Worm (Caenorhabditis elegans) whole organism, late embryonic: ENCODE results near the gene tag-124.

ENCODE experiments used
- C38D4.7 ChIP-seq: fragments of 200-800 bp; sonication (Bioruptor generic); optimal IDR thresholded peaks from 2 replicates; lab custom pipeline; 2018; ENCODE audit warnings: mild to moderate bottlenecking, missing genetic modification characterization, moderate library complexity, missing compliant biosample characterization
- F13H6.1 ChIP-seq: sonication (generic microtip); optimal IDR thresholded peaks from 2 replicates; lab custom pipeline; 2016; ENCODE audit warnings: missing genetic modification characterization, missing compliant biosample characterization
- K02D7.2 ChIP-seq: sonication (generic microtip); optimal IDR thresholded peaks from 2 replicates; lab custom pipeline; 2017; ENCODE audit warnings: mild to moderate bottlenecking, missing genetic modification characterization, missing compliant biosample characterization
- K09A11.1 ChIP-seq: sonication (generic microtip); optimal IDR thresholded peaks from 2 replicates; lab custom pipeline; 2017; ENCODE audit warnings: antibody characterized with exemption, mild to moderate bottlenecking, missing genetic modification characterization, missing compliant biosample characterization; ENCODE audit not compliant: insufficient read depth
- T23F11.4 ChIP-seq: fragments of 200-800 bp; sonication (Bioruptor generic); optimal IDR thresholded peaks from 2 replicates; lab custom pipeline; 2018; ENCODE audit warnings: mild to moderate bottlenecking, missing genetic modification characterization, missing compliant biosample characterization
- ahr-1 ChIP-seq: sonication (generic microtip); optimal IDR thresholded peaks from 2 replicates; lab custom pipeline; 2016; ENCODE audit warnings: missing genetic modification characterization, missing compliant biosample characterization
- ama-1 ChIP-seq: fragments of 150-350 bp; optimal IDR thresholded peaks from 2 replicates; lab custom pipeline; 2014
- ceh-14 ChIP-seq: sonication (generic microtip); optimal IDR thresholded peaks from 2 replicates; lab custom pipeline; 2016; ENCODE audit warnings: missing genotype, missing genetic modification characterization, missing compliant biosample characterization
- ceh-2 ChIP-seq: sonication (generic microtip); optimal IDR thresholded peaks from 2 replicates; lab custom pipeline; 2016; ENCODE audit warnings: missing genotype, missing genetic modification characterization, missing compliant biosample characterization
- ceh-34 ChIP-seq: sonication (generic microtip); optimal IDR thresholded peaks from 2 replicates; lab custom pipeline; 2016; ENCODE audit warnings: mild to moderate bottlenecking, missing genetic modification characterization, missing compliant biosample characterization
- ceh-45 ChIP-seq: fragments of 200-800 bp; sonication (Bioruptor generic); IDR thresholded peaks from 2 replicates; pipeline ENCODE4 v1.3.6; 2022; ENCODE audit warnings: missing genetic modification reagents, missing genetic modification characterization, missing compliant biosample characterization
- ceh-48 ChIP-seq: sonication (generic microtip); optimal IDR thresholded peaks from 2 replicates; lab custom pipeline; 2016; ENCODE audit warnings: missing genetic modification characterization, inconsistent platforms, missing compliant biosample characterization
- ceh-9 ChIP-seq: sonication (generic microtip); optimal IDR thresholded peaks from 2 replicates; lab custom pipeline; 2016; ENCODE audit warnings: mild to moderate bottlenecking, missing genetic modification characterization, inconsistent platforms, missing compliant biosample characterization
- che-1 ChIP-seq: sonication (generic microtip); optimal IDR thresholded peaks from 2 replicates; lab custom pipeline; 2016; ENCODE audit warnings: mild to moderate bottlenecking, missing genetic modification characterization, missing compliant biosample characterization
- dve-1 ChIP-seq: sonication (generic microtip); optimal IDR thresholded peaks from 2 replicates; lab custom pipeline; 2017; ENCODE audit warnings: antibody characterized with exemption, mild to moderate bottlenecking, missing genetic modification characterization, missing compliant biosample characterization
- elt-2 ChIP-seq: sonication (generic microtip); optimal IDR thresholded peaks from 2 replicates; lab custom pipeline; 2016; ENCODE audit warnings: missing genetic modification reagents, missing genetic modification characterization, missing compliant biosample characterization
- eyg-1 ChIP-seq: sonication (generic microtip); optimal IDR thresholded peaks from 2 replicates; lab custom pipeline; 2016; ENCODE audit warnings: missing genotype, missing genetic modification characterization, missing compliant biosample characterization
- fkh-10 ChIP-seq: fragments of 150-350 bp; optimal IDR thresholded peaks from 2 replicates; lab custom pipeline; 2014; ENCODE audit warnings: missing biosample characterization, missing genetic modification reagents, missing genetic modification characterization
- fkh-6 ChIP-seq: sonication (generic microtip); optimal IDR thresholded peaks from 2 replicates; lab custom pipeline; 2016; ENCODE audit warnings: missing genetic modification characterization, missing compliant biosample characterization
- gmeb-2 ChIP-seq: sonication (generic microtip); optimal IDR thresholded peaks from 2 replicates; lab custom pipeline; 2016; ENCODE audit warnings: missing genetic modification characterization, inconsistent platforms, missing compliant biosample characterization
- hlh-13 ChIP-seq: fragments of 200-800 bp; sonication (Bioruptor generic); optimal IDR thresholded peaks from 2 replicates; lab custom pipeline; 2018; ENCODE audit warnings: mild to moderate bottlenecking, missing genetic modification characterization, missing compliant biosample characterization
- lim-6 ChIP-seq: sonication (generic microtip); optimal IDR thresholded peaks from 2 replicates; lab custom pipeline; 2016; ENCODE audit warnings: missing genetic modification characterization, missing compliant biosample characterization
- mec-3 ChIP-seq: sonication (generic microtip); optimal IDR thresholded peaks from 2 replicates; lab custom pipeline; 2016; ENCODE audit warnings: borderline replicate concordance, missing genetic modification characterization, missing compliant biosample characterization
- nhr-232 ChIP-seq: sonication (generic microtip); optimal IDR thresholded peaks from 2 replicates; lab custom pipeline; 2016; ENCODE audit warnings: missing genetic modification characterization, missing compliant biosample characterization
- npax-4 ChIP-seq: sonication (generic microtip); optimal IDR thresholded peaks from 2 replicates; lab custom pipeline; 2016; ENCODE audit warnings: missing genetic modification characterization, missing compliant biosample characterization
- pag-3 ChIP-seq: sonication (generic microtip); optimal IDR thresholded peaks from 2 replicates; lab custom pipeline; 2016; ENCODE audit warnings: missing compliant biosample characterization, missing genetic modification characterization, borderline replicate concordance
- pax-1 ChIP-seq: fragments of 150-350 bp; optimal IDR thresholded peaks from 2 replicates; lab custom pipeline; 2014; ENCODE audit warnings: missing biosample characterization, missing genetic modification characterization
- pha-4 ChIP-seq: fragments of 150-350 bp; optimal IDR thresholded peaks from 2 replicates; lab custom pipeline; 2018; ENCODE audit warnings: missing biosample characterization, missing genetic modification reagents, missing genetic modification characterization
- rnt-1 ChIP-seq: sonication (generic microtip); optimal IDR thresholded peaks from 2 replicates; lab custom pipeline; 2016; ENCODE audit warnings: missing genetic modification characterization, missing compliant biosample characterization
- sdc-2 ChIP-seq: sonication (generic microtip); optimal IDR thresholded peaks from 2 replicates; lab custom pipeline; 2016; ENCODE audit warnings: missing genotype, missing genetic modification characterization, missing compliant biosample characterization
- sox-2 ChIP-seq: fragments of 200-800 bp; sonication (Bioruptor generic); IDR thresholded peaks from 2 replicates; pipeline ENCODE4 v1.3.6; 2022; ENCODE audit warnings: missing genetic modification reagents, missing genetic modification characterization, missing compliant biosample characterization
- syd-9 ChIP-seq: sonication (generic microtip); optimal IDR thresholded peaks from 2 replicates; lab custom pipeline; 2016; ENCODE audit warnings: mild to moderate bottlenecking, missing genetic modification characterization, moderate library complexity, missing compliant biosample characterization
- tbx-2 ChIP-seq: sonication (generic microtip); optimal IDR thresholded peaks from 2 replicates; lab custom pipeline; 2016; ENCODE audit warnings: missing genetic modification characterization, missing compliant biosample characterization
- tbx-7 ChIP-seq: sonication (generic microtip); optimal IDR thresholded peaks from 2 replicates; lab custom pipeline; 2016; ENCODE audit warnings: missing genotype, missing genetic modification characterization, missing compliant biosample characterization
- ttx-3 ChIP-seq: sonication (generic microtip); optimal IDR thresholded peaks from 2 replicates; lab custom pipeline; 2016; ENCODE audit warnings: missing genetic modification reagents, missing genetic modification characterization, missing compliant biosample characterization
- unc-55 ChIP-seq: sonication (generic microtip); optimal IDR thresholded peaks from 2 replicates; lab custom pipeline; 2017; ENCODE audit warnings: missing biosample characterization, missing genetic modification reagents, missing genetic modification characterization
- unc-86 ChIP-seq: sonication (generic microtip); optimal IDR thresholded peaks from 2 replicates; lab custom pipeline; 2016; ENCODE audit warnings: missing genetic modification characterization, missing compliant biosample characterization
- zip-5 ChIP-seq: sonication (generic microtip); optimal IDR thresholded peaks from 2 replicates; lab custom pipeline; 2016; ENCODE audit warnings: missing genetic modification characterization, missing compliant biosample characterization

tag-124 gene

ce11 chrII:9583461-9583860 lies 7.6 kb upstream of the tag-124 start, which contains the start of gene wee-1.1:
TSS of gene wee-1.1 (minus strand) at chrII:9583561.
- TF ChIP-seq pha-4 (no peak), C38D4.7 (GFP tag; lab: Kevin White, UChicago) (no peak), ahr-1 (no peak), dve-1 (tag; lab: Kevin White, UChicago) (no peak), K09A11.1 (no peak), ceh-2 (tag; lab: Kevin White, UChicago) (no peak), hlh-13 (GFP tag; lab: Kevin White, UChicago) (no peak)

- TF ChIP-seq tbx-7: no peak
- no peak for TF ChIP-seq rnt-1
- no peak for TF ChIP-seq dve-1 (tag; lab: Kevin White, UChicago)
- no peak for TF ChIP-seq ceh-2 (tag; lab: Kevin White, UChicago)
- no peak for TF ChIP-seq npax-4 (tag; lab: Kevin White, UChicago)
- no peak for TF ChIP-seq ttx-3
- TF ChIP-seq elt-2 (tag; lab: Kevin White, UChicago): peak; percentile 52
- TF ChIP-seq sox-2: no peak
- TF ChIP-seq, all 69 proteins: peak for 1
Observed at ce11 chrII:9586734-9587209, 4.3 kb upstream of the tag-124 start, which contains the start of gene ugt-58. TSS of gene ugt-58 (minus strand) at chrII:9586784.

DNA sequence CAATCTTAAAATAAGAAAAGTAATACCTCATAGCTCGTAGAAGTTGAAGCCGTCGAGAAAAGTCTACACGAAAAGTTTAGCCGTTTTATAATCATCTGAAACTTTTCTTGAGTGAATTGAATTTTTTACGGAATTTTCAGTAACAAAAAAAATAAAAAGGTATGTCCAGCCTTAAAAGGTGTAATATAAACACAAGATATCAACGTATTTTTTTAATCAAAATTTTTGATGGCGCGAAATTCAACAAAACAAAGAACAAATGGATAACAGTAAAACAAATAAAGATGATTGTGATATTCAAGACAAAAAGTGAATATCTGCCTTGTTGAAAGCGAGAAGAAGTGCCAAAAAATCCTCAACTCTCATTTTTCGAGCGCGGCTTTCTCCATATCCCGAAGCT lies 1.4 kb upstream of the tag-124 start, which contains the start of gene eral-1:
Gene eral-1, minus strand, starts transcription at position 101 of the 400 bp plus-strand sequence.
- TF ChIP-seq unc-86 (tag; lab: Kevin White, UChicago) (no peak), pha-4 (no peak), tbx-2 (tag; lab: Kevin White, UChicago) (no peak)

DNA sequence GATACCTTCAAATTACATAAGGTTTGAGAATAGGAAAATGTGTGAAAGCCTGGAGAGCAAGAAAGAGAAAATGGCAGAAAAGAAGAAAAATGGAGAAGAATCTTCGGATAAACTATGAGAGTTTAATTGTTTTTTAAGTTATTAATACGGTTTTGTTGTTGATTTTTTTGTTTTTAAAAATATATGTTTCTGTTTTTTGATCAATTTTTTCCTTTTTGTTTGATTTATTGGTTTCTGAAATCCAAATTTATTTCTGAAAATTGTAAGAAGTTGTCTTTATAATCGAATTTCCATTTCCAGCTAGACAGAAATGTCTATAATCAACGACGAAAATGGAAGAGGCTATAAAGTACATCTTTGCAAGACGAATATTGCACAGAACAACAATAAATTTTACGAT lies 1.6 kb downstream of the tag-124 start, which contains the start of gene parp-2:
Gene parp-2, plus strand, starts transcription at position 301 of the 400 bp plus-strand sequence.
- TF ChIP-seq zip-5 (tag; lab: Kevin White, UChicago) (no peak), che-1 (tag; lab: Kevin White, UChicago) (no peak), syd-9 (tag; lab: Kevin White, UChicago) (no peak), ttx-3 (no peak), ceh-34 (tag; lab: Kevin White, UChicago) (no peak), ama-1 (lab: Kevin White, UChicago) (no peak), gmeb-2 (tag; lab: Kevin White, UChicago) (no peak), unc-86 (tag; lab: Kevin White, UChicago) (no peak), elt-2 (tag; lab: Kevin White, UChicago) (no peak), sdc-2 (tag; lab: Kevin White, UChicago) (no peak), eyg-1 (tag; lab: Kevin White, UChicago) (no peak), npax-4 (tag; lab: Kevin White, UChicago) (no peak)
- TF ChIP-seq, all 69 proteins: peak for 0

ce11 chrII:9594924-9595323 lies 3.8 kb downstream of the tag-124 start, which contains the start of gene E02H1.5:
TSS of gene E02H1.5 (plus strand) at chrII:9595224.
- TF ChIP-seq zip-5 (tag; lab: Kevin White, UChicago): no peak
- no peak for TF ChIP-seq K09A11.1
- no peak for TF ChIP-seq unc-86 (tag; lab: Kevin White, UChicago)
- no peak for TF ChIP-seq T23F11.4 (GFP tag; lab: Kevin White, UChicago)
- no peak for TF ChIP-seq sdc-2 (tag; lab: Kevin White, UChicago)

DNA sequence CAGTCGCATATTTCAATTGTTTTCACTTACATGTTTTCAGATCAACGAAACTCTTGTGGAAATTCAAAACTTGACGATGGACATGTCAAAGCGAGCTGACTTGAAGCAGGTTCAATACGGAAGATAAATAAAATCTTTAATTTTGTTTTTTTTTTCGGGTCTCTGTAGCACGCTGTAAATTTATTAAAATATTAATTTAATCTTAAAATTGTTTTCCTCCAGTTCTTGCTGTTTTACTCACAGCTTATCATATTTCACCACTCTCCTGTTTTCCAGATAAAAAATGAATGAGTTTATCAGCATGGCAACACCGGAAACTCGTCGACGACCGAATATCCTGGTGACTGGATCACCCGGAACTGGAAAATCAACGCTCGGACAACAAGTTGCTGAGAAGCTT lies 5.3 kb downstream of the tag-124 start, which contains the start of gene E02H1.6:
Gene E02H1.6, plus strand, starts transcription at position 301 of the 400 bp plus-strand sequence.
- TF ChIP-seq fkh-10: no peak
- TF ChIP-seq fkh-6 (tag; lab: Kevin White, UChicago): no peak

DNA sequence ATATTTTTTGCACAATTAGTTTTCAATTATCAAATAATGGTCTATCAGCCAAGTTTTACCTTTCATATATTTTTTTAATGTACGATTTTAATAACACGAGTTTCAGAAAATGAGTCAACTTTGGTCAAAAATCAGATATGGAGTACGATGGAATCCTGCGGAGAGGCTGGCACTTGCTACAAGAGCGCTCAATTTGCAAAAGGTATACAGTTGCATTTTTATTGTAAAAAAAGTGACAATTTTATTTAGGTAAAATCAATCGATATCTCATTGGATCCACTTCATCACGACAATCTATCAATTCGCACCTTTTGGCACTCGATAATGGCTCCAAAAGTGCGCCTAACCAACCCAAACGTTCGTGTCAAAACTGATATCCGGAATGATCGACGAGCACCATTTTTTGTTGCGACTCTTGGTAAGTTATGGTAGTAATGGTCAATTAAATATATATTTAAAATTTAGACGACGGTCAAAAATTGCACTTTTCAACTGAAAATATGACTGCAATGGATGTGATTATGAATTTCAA lies 6.5 kb downstream of the tag-124 start, which contains the start of gene mrpl-53:
Gene mrpl-53, plus strand, starts transcription at position 107 of the 532 bp plus-strand sequence.
- TF ChIP-seq ceh-9 (no peak), pax-1 (tag; lab: Kevin White, UChicago) (no peak), lim-6 (no peak), tbx-7 (no peak), K02D7.2 (no peak), pag-3 (tag; lab: Kevin White, UChicago) (no peak), T23F11.4 (GFP tag; lab: Kevin White, UChicago) (no peak), fkh-10 (no peak), nhr-232 (tag; lab: Kevin White, UChicago) (no peak), eyg-1 (tag; lab: Kevin White, UChicago) (no peak), ceh-48 (no peak), ceh-14 (tag; lab: Kevin White, UChicago) (no peak), ceh-45 (GFP tag; lab: Robert Waterston, UW) (no peak), mec-3 (no peak), unc-55 (GFP tag; lab: Kevin White, UChicago) (no peak), F13H6.1 (tag; lab: Kevin White, UChicago) (no peak), sox-2 (no peak), zip-5 (tag; lab: Kevin White, UChicago) (no peak)
